Worm (Caenorhabditis elegans) whole organism, L4/young adult: Measurements from ENCODE around the gene C40C9.4.

Experiments
- W03F9.2 ChIP-seq: fragments of 150-350 bp; optimal IDR thresholded peaks from 2 replicates; lab custom pipeline; 2014; ENCODE audit warnings: missing biosample characterization, missing genetic modification characterization
- dao-5 ChIP-seq: sonication (generic microtip); optimal IDR thresholded peaks from 2 replicates; lab custom pipeline; 2016; ENCODE audit warnings: missing genotype, missing genetic modification characterization, moderate library complexity, missing compliant biosample characterization
- him-1 ChIP-seq: sonication (generic microtip); optimal IDR thresholded peaks from 2 replicates; lab custom pipeline; 2016; ENCODE audit warnings: missing genotype, missing genetic modification reagents, missing genetic modification characterization, missing compliant biosample characterization

The C40C9.4 gene

ce11 chrX:13650799-13651198 is at the start of gene C40C9.4:
Gene C40C9.4 (plus strand): TSS chrX:13651099.
- TF ChIP-seq him-1 (tag; lab: Kevin White, UChicago) (no peak), W03F9.2 (tag; lab: Kevin White, UChicago) (no peak), dao-5 (tag; lab: Kevin White, UChicago) (no peak)

ce11 chrX:13603826-13604225 is 47.1 kb upstream of the C40C9.4 start, which contains the start of gene F54B11.8:
Gene F54B11.8 (minus strand): TSS chrX:13603926.
- TF ChIP-seq him-1 (tag; lab: Kevin White, UChicago) (no peak), dao-5 (tag; lab: Kevin White, UChicago) (no peak), W03F9.2 (tag; lab: Kevin White, UChicago) (no peak)

ce11 chrX:13604946-13605617 is 45.8 kb upstream of the C40C9.4 start, which contains the start of gene F54B11.9:
Gene F54B11.9 (plus strand): TSS chrX:13605567.
- no peak for TF ChIP-seq him-1 (tag; lab: Kevin White, UChicago)
- TF ChIP-seq dao-5 (tag; lab: Kevin White, UChicago): no peak
- no peak for TF ChIP-seq W03F9.2 (tag; lab: Kevin White, UChicago)

- TF ChIP-seq him-1 (tag; lab: Kevin White, UChicago): no peak
- no peak for TF ChIP-seq dao-5 (tag; lab: Kevin White, UChicago)
- no peak for TF ChIP-seq W03F9.2 (tag; lab: Kevin White, UChicago)
These were observed 45.0 kb upstream of the C40C9.4 start for ce11 chrX:13605854-13606253.

ce11 chrX:13610040-13610439 is 40.9 kb upstream of the C40C9.4 start:
- no peak for TF ChIP-seq him-1 (tag; lab: Kevin White, UChicago)
- TF ChIP-seq dao-5 (tag; lab: Kevin White, UChicago): no peak
- TF ChIP-seq W03F9.2 (tag; lab: Kevin White, UChicago): no peak

- TF ChIP-seq dao-5 (tag; lab: Kevin White, UChicago) (no peak), him-1 (tag; lab: Kevin White, UChicago) (no peak), W03F9.2 (tag; lab: Kevin White, UChicago) (no peak)
These were observed 35.7 kb upstream of the C40C9.4 start for ce11 chrX:13615181-13615580.

ce11 chrX:13618574-13618973 is 32.3 kb upstream of the C40C9.4 start, which contains the start of gene nlp-53:
Gene nlp-53 (plus strand): TSS chrX:13618874.
- TF ChIP-seq W03F9.2 (tag; lab: Kevin White, UChicago) (no peak), him-1 (tag; lab: Kevin White, UChicago) (no peak), dao-5 (tag; lab: Kevin White, UChicago) (no peak)

ce11 chrX:13621628-13622027 is 29.3 kb upstream of the C40C9.4 start, which contains the start of gene Y12A6A.1:
Gene Y12A6A.1 (minus strand): TSS chrX:13621728.
- TF ChIP-seq dao-5 (tag; lab: Kevin White, UChicago): no peak
- TF ChIP-seq him-1 (tag; lab: Kevin White, UChicago): no peak
- no peak for TF ChIP-seq W03F9.2 (tag; lab: Kevin White, UChicago)

ce11 chrX:13631122-13631672 is 19.7 kb upstream of the C40C9.4 start, which contains the start of gene nlg-1:
Gene nlg-1 (minus strand): TSS chrX:13631172.
- no peak for TF ChIP-seq W03F9.2 (tag; lab: Kevin White, UChicago)
- no peak for TF ChIP-seq dao-5 (tag; lab: Kevin White, UChicago)
- TF ChIP-seq him-1 (tag; lab: Kevin White, UChicago): no peak

ce11 chrX:13632245-13632644 is 18.7 kb upstream of the C40C9.4 start:
- TF ChIP-seq dao-5 (tag; lab: Kevin White, UChicago): no peak
- no peak for TF ChIP-seq W03F9.2 (tag; lab: Kevin White, UChicago)
- TF ChIP-seq him-1 (tag; lab: Kevin White, UChicago): no peak

ce11 chrX:13633032-13633431 is 17.9 kb upstream of the C40C9.4 start:
- TF ChIP-seq W03F9.2 (tag; lab: Kevin White, UChicago): no peak
- TF ChIP-seq dao-5 (tag; lab: Kevin White, UChicago): no peak
- TF ChIP-seq him-1 (tag; lab: Kevin White, UChicago): no peak

- TF ChIP-seq dao-5 (tag; lab: Kevin White, UChicago) (no peak), him-1 (tag; lab: Kevin White, UChicago) (no peak), W03F9.2 (tag; lab: Kevin White, UChicago) (no peak)
These were observed 16.9 kb upstream of the C40C9.4 start for ce11 chrX:13633876-13634479.

ce11 chrX:13637526-13637925 is 13.4 kb upstream of the C40C9.4 start:
- TF ChIP-seq him-1 (tag; lab: Kevin White, UChicago) (no peak), dao-5 (tag; lab: Kevin White, UChicago) (no peak), W03F9.2 (tag; lab: Kevin White, UChicago) (no peak)
